Worm (Caenorhabditis elegans): ENCODE data around the gene F39G3.2.
"Not testable (repeated sequence)": the region's sequence is repeated elsewhere in the genome, so short reads cannot be mapped to it uniquely, and the experiment has no call there.

F39G3.2 gene

DNA sequence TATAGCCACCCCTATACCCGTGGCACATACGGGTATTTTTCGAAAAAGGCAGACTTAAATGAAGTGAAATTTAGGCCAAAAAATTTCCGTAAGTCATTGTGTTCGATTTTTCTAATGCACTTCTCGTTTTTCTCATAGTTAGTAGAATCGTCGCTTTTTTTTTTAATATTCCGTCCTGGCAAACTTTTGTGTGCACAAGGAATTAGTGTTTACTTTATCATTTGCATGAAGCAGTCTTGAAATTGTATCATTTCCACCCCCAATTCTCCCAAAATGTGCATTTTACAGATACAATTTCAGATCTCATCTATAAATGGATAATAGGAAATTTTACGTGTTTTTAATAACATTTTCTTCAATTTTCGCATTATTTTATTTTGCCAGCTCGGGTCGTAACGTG lies 12.7 kb downstream of the F39G3.2 start, which contains the start of gene C18G1.6:
Gene C18G1.6 (plus strand): TSS at position 301 of the 400 bp plus-strand sequence.
- TF ChIP-seq tbx-11 (GFP tag; IDR thresholded peaks at IDR 0.05), result no peak
- TF ChIP-seq aly-1 (tag; optimal IDR thresholded peaks at IDR 0.05), result no peak
- no peak for TF ChIP-seq ceh-36 (tag; optimal IDR thresholded peaks at IDR 0.05)
- no peak for TF ChIP-seq ceh-13 (GFP tag; optimal IDR thresholded peaks at IDR 0.05)
- TF ChIP-seq tra-4 (tag; optimal IDR thresholded peaks at IDR 0.05), result no peak
- no peak for TF ChIP-seq tbx-37 (GFP tag; conservative IDR thresholded peaks at IDR 0.05)
- no peak for TF ChIP-seq sea-1 (GFP tag; conservative IDR thresholded peaks at IDR 0.05)
- TF ChIP-seq scrt-1 (GFP tag; IDR thresholded peaks at IDR 0.05), result no peak
- no peak for TF ChIP-seq F13C5.2 (tag; optimal IDR thresholded peaks at IDR 0.05)
- TF ChIP-seq ama-1 (optimal IDR thresholded peaks at IDR 0.05), result no peak
- TF ChIP-seq ets-7 (tag; optimal IDR thresholded peaks at IDR 0.05), result no peak
- no peak for TF ChIP-seq pes-1 (GFP tag; IDR thresholded peaks at IDR 0.05)
- no peak for TF ChIP-seq B0310.2 (tag; optimal IDR thresholded peaks at IDR 0.05)
- no peak for TF ChIP-seq hmbx-1 (tag; optimal IDR thresholded peaks at IDR 0.05)
- no peak for TF ChIP-seq hnd-1 (tag; optimal IDR thresholded peaks at IDR 0.05)
- no peak for TF ChIP-seq flt-1 (GFP tag; IDR thresholded peaks at IDR 0.05)
- TF ChIP-seq hmg-4 (GFP tag; optimal IDR thresholded peaks at IDR 0.05), result no peak

DNA sequence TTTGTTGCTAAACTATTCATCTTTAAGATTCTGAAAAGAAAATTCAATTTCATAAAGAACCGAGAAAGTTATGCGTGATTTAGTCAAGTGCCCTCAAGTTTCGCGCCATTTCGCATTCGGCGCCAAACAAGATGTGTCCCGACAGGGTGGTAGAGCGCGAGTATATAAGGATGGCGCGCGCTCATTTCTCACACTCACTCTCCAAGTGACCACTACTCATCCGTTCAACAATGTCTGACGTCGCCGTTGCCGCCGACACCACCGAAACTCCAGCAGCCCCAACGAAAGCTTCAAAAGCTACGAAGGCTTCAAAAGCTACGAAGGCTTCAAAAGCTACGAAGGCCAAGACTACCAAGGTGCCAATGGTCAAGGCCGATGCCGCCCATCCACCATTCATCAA lies 16.5 kb downstream of the F39G3.2 start, which contains the start of gene hil-4:
Gene hil-4 (plus strand): TSS at position 191 of the 400 bp plus-strand sequence.
- no peak for TF ChIP-seq ets-7 (tag; optimal IDR thresholded peaks at IDR 0.05)
- no peak for TF ChIP-seq ceh-13 (GFP tag; optimal IDR thresholded peaks at IDR 0.05)
- TF ChIP-seq tra-4 (tag; optimal IDR thresholded peaks at IDR 0.05), result no peak
- no peak for TF ChIP-seq aly-1 (tag; optimal IDR thresholded peaks at IDR 0.05)
- TF ChIP-seq B0310.2 (tag; optimal IDR thresholded peaks at IDR 0.05), result no peak
- TF ChIP-seq ama-1 (optimal IDR thresholded peaks at IDR 0.05), result no peak
- no peak for TF ChIP-seq flt-1 (GFP tag; IDR thresholded peaks at IDR 0.05)
- no peak for TF ChIP-seq tbx-37 (GFP tag; conservative IDR thresholded peaks at IDR 0.05)
- no peak for TF ChIP-seq tbx-11 (GFP tag; IDR thresholded peaks at IDR 0.05)
- no peak for TF ChIP-seq F13C5.2 (tag; optimal IDR thresholded peaks at IDR 0.05)
- no peak for TF ChIP-seq ceh-36 (tag; optimal IDR thresholded peaks at IDR 0.05)
- no peak for TF ChIP-seq pes-1 (GFP tag; IDR thresholded peaks at IDR 0.05)
- TF ChIP-seq sea-1 (GFP tag; conservative IDR thresholded peaks at IDR 0.05), result no peak
- no peak for TF ChIP-seq hmbx-1 (tag; optimal IDR thresholded peaks at IDR 0.05)
- TF ChIP-seq scrt-1 (GFP tag; IDR thresholded peaks at IDR 0.05), result no peak
- no peak for TF ChIP-seq hnd-1 (tag; optimal IDR thresholded peaks at IDR 0.05)

DNA sequence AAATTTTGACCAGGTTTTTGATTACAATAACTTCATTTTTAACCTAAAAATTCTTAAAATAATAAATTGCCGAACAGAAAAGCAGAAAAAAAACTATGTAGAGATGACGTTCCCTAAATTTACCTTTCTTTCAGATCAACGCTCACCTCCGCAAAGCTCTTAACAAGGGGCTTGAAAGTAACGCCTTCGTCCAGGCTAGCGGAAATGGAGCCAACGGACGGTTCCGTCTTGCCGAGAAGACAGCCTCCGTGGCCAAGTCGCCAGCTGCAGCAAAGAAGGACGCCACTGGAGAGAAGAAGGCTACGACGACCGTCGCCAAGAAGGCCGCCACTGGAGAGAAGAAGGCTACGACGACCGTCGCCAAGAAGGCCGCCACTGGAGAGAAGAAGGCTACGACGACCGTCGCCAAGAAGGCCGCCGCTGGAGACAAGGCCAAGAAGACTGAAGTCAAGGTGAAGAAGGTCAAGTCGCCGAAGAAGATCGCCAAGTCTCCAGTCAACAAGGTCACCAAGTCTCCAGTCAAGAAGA lies 17.1 kb downstream of the F39G3.2 start:
- TF ChIP-seq B0310.2 (tag; optimal IDR thresholded peaks at IDR 0.05) (no peak), pes-1 (GFP tag; IDR thresholded peaks at IDR 0.05) (no peak), ceh-13 (GFP tag; optimal IDR thresholded peaks at IDR 0.05) (no peak), hmbx-1 (tag; optimal IDR thresholded peaks at IDR 0.05) (no peak), ets-7 (tag; optimal IDR thresholded peaks at IDR 0.05) (no peak), hnd-1 (tag; optimal IDR thresholded peaks at IDR 0.05) (no peak), sea-1 (GFP tag; conservative IDR thresholded peaks at IDR 0.05) (no peak), aly-1 (tag; optimal IDR thresholded peaks at IDR 0.05) (no peak), tra-4 (tag; optimal IDR thresholded peaks at IDR 0.05) (no peak), hmg-4 (GFP tag; optimal IDR thresholded peaks at IDR 0.05) (no peak), flt-1 (GFP tag; IDR thresholded peaks at IDR 0.05) (no peak)

DNA sequence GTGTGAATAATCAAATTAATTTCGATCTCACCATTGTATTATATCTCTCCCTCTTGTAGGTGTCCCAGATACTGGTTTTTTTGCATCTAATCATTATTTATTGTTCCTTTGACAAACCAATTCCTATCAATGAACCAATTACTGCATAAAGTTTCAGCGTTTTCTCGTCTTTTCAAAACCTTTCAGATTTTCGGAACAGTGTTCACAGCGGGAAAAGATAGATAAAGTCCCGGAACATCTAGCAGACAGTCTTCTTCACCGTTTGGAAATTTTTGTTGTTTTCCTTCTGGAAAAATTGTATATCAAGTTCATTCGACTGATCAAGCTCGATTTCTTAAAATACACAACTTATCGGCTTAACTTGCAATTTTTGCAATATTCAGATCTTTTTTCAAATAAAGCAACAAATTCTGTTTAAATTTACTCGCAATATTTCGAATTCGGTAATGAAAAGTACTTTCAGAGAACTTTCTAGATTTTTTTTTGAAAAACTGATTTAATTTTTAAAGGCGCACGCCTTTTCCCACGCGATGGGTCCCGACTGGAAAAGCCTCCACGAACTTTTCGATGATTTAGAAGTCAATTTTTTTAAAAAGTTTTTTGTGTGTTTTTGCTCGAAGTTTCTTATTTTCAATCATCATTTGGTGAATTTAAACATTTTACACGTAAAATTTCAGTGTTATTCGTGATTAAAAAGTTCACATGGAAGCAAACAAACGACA lies 17.8 kb downstream of the F39G3.2 start, which contains the start of gene pgl-3:
Gene pgl-3 (plus strand): TSS at position 672 of the 722 bp plus-strand sequence.
- no peak for TF ChIP-seq tbx-37 (GFP tag; conservative IDR thresholded peaks at IDR 0.05)
- no peak for TF ChIP-seq flt-1 (GFP tag; IDR thresholded peaks at IDR 0.05)
- TF ChIP-seq ets-7 (tag; optimal IDR thresholded peaks at IDR 0.05), result no peak
- TF ChIP-seq ama-1 (optimal IDR thresholded peaks at IDR 0.05), result no peak
- TF ChIP-seq aly-1 (tag; optimal IDR thresholded peaks at IDR 0.05), result no peak
- TF ChIP-seq sea-1 (GFP tag; conservative IDR thresholded peaks at IDR 0.05), result no peak

DNA sequence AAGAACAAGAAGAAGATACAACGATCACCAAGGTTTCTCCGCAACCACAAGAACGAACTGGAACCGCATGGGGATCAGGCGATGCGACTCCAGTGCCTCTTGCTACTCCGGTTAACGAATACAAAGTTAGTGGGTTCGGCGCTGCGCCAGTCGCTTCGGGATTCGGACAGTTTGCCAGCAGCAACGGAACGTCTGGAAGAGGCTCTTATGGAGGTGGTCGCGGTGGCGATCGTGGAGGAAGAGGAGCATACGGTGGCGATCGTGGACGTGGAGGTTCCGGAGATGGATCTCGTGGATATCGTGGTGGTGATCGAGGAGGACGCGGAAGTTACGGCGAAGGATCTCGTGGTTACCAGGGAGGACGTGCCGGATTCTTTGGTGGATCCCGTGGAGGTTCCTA lies 20.4 kb downstream of the F39G3.2 start:
- no peak for TF ChIP-seq ets-7 (tag; optimal IDR thresholded peaks at IDR 0.05)
- TF ChIP-seq hmg-4 (GFP tag; optimal IDR thresholded peaks at IDR 0.05), result no peak
- TF ChIP-seq F13C5.2 (tag; optimal IDR thresholded peaks at IDR 0.05), result no peak
- TF ChIP-seq B0310.2 (tag; optimal IDR thresholded peaks at IDR 0.05), result no peak
- no peak for TF ChIP-seq tbx-11 (GFP tag; IDR thresholded peaks at IDR 0.05)
- TF ChIP-seq ama-1 (optimal IDR thresholded peaks at IDR 0.05), result no peak
- TF ChIP-seq ceh-36 (tag; optimal IDR thresholded peaks at IDR 0.05), result no peak
- TF ChIP-seq flt-1 (GFP tag; IDR thresholded peaks at IDR 0.05), result no peak

DNA sequence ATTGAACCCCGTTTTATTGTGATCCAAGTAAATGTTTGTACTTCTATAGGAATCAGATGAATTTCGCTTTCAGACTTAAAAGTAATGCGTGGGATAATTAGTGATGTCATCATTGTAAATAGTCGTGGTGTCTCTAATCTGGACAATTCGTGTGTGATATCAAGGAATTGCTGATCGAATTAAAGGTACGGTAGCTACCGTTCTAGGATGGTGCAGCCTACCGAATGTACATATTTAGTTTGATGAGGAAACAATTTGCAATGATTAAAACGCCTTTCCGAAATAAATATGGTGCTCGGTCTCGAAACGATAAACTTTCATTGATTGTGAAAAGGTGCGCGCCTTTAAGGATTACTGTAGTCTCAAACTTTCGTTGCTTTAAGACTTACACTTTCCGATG lies 20.9 kb downstream of the F39G3.2 start:
- no peak for TF ChIP-seq F13C5.2 (tag; optimal IDR thresholded peaks at IDR 0.05)
- no peak for TF ChIP-seq tbx-37 (GFP tag; conservative IDR thresholded peaks at IDR 0.05)
- no peak for TF ChIP-seq ceh-13 (GFP tag; optimal IDR thresholded peaks at IDR 0.05)
- TF ChIP-seq pes-1 (GFP tag; IDR thresholded peaks at IDR 0.05), result no peak
- TF ChIP-seq hmg-4 (GFP tag; optimal IDR thresholded peaks at IDR 0.05), result no peak
- TF ChIP-seq hnd-1 (tag; optimal IDR thresholded peaks at IDR 0.05), result no peak
- TF ChIP-seq B0310.2 (tag; optimal IDR thresholded peaks at IDR 0.05), result no peak
- no peak for TF ChIP-seq tbx-11 (GFP tag; IDR thresholded peaks at IDR 0.05)
- no peak for TF ChIP-seq ama-1 (optimal IDR thresholded peaks at IDR 0.05)
- no peak for TF ChIP-seq ets-7 (tag; optimal IDR thresholded peaks at IDR 0.05)
- TF ChIP-seq ceh-36 (tag; optimal IDR thresholded peaks at IDR 0.05), result no peak
- TF ChIP-seq tra-4 (tag; optimal IDR thresholded peaks at IDR 0.05), result no peak
- TF ChIP-seq scrt-1 (GFP tag; IDR thresholded peaks at IDR 0.05), result no peak
- no peak for TF ChIP-seq flt-1 (GFP tag; IDR thresholded peaks at IDR 0.05)
- TF ChIP-seq aly-1 (tag; optimal IDR thresholded peaks at IDR 0.05), result no peak
- TF ChIP-seq hmbx-1 (tag; optimal IDR thresholded peaks at IDR 0.05), result no peak

DNA sequence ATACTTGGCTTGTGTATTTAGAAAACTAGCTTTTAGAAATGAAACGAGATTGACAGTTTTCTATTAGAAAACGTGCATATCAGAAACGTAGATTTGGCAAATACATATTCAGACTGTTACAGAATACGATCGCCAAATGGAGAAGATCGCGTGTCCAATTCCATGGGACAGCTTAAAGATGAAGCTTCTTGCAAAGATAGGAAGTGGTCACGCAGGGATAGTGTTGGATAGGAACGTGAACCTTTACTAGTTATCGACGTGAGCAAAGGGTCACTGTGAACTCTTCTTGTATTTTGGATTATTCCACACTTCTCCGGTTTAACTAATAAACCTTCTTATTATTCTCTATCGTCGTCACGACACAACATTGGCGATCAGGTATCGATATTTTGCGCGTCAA lies 23.0 kb downstream of the F39G3.2 start, which contains the start of gene bgnt-1.4:
Gene bgnt-1.4 (plus strand): TSS at position 301 of the 400 bp plus-strand sequence.
- not testable (repeated sequence) for TF ChIP-seq tra-4 (tag; optimal IDR thresholded peaks at IDR 0.05); hnd-1 (tag; optimal IDR thresholded peaks at IDR 0.05); sea-1 (GFP tag; conservative IDR thresholded peaks at IDR 0.05)
